Worm (Caenorhabditis elegans) whole organism, L1 larva: ENCODE data around the gene srw-44.

ENCODE experiments used
- ceh-82 ChIP-seq, 3 experiments: fragments of 150-350 bp in 1 of 3; sonication (generic microtip) in 2 of 3; optimal IDR thresholded peaks; 2 replicates each; lab custom pipeline; 2014 to 2017; ENCODE audit warnings: missing biosample characterization in 3 of 3, missing genetic modification characterization in 3 of 3
- ets-5 ChIP-seq: fragments of 200-800 bp; sonication (Bioruptor generic); IDR thresholded peaks from 2 replicates; pipeline ENCODE4 v1.3.6; 2022; ENCODE audit warnings: missing genetic modification characterization, missing compliant biosample characterization
- fkh-10 ChIP-seq: sonication (generic microtip); optimal IDR thresholded peaks from 2 replicates; lab custom pipeline; 2017; ENCODE audit warnings: missing biosample characterization, missing genetic modification reagents, missing genetic modification characterization
- grh-1 ChIP-seq: fragments of 200-800 bp; sonication (Bioruptor generic); IDR thresholded peaks from 2 replicates; pipeline ENCODE4 v1.3.6; 2022; ENCODE audit warnings: missing genetic modification reagents, missing genetic modification characterization, missing compliant biosample characterization
- irx-1 ChIP-seq: sonication (generic microtip); optimal IDR thresholded peaks from 2 replicates; lab custom pipeline; 2016; ENCODE audit warnings: missing genetic modification characterization, missing compliant biosample characterization
- nhr-11 ChIP-seq: fragments of 150-350 bp; optimal IDR thresholded peaks from 2 replicates; lab custom pipeline; 2014; ENCODE audit warnings: missing biosample characterization, missing genetic modification characterization
- nhr-20 ChIP-seq: sonication (generic microtip); optimal IDR thresholded peaks from 2 replicates; lab custom pipeline; 2016; ENCODE audit warnings: mild to moderate bottlenecking, missing genetic modification characterization, missing compliant biosample characterization
- nhr-237 ChIP-seq: fragments of 150-350 bp; optimal IDR thresholded peaks from 2 replicates; lab custom pipeline; 2014; ENCODE audit warnings: missing biosample characterization, missing genetic modification characterization
- nhr-77 ChIP-seq: fragments of 150-350 bp; optimal IDR thresholded peaks from 2 replicates; lab custom pipeline; 2014; ENCODE audit warnings: missing biosample characterization, missing genetic modification characterization
- unc-130 ChIP-seq: fragments of 150-350 bp; optimal IDR thresholded peaks from 2 replicates; lab custom pipeline; 2017; ENCODE audit warnings: missing biosample characterization, missing genetic modification characterization, inconsistent platforms
- ztf-11 ChIP-seq, 2 experiments: sonication (generic microtip); optimal IDR thresholded peaks; 2 replicates each; lab custom pipeline; 2016 to 2017; ENCODE audit warnings: missing genetic modification characterization in 2 of 2, missing biosample characterization in 1 of 2, missing compliant biosample characterization in 1 of 2

- no peak for TF ChIP-seq nhr-11 (tag; lab: Kevin White, UChicago)
- no peak for TF ChIP-seq fkh-10 (GFP tag; lab: Kevin White, UChicago)
- TF ChIP-seq irx-1, result no peak
- no peak for TF ChIP-seq ztf-11 (tag; optimal IDR thresholded peaks at IDR 0.05; lab: Kevin White, UChicago)
- no peak for TF ChIP-seq ets-5 (GFP tag; lab: Robert Waterston, UW)
- no peak for TF ChIP-seq nhr-237 (tag; lab: Kevin White, UChicago)
- TF ChIP-seq ceh-82 (tag; optimal IDR thresholded peaks at IDR 0.05; lab: Kevin White, UChicago), result no peak
- TF ChIP-seq nhr-20 (tag; lab: Kevin White, UChicago), result no peak
- TF ChIP-seq grh-1 (GFP tag; lab: Robert Waterston, UW), result no peak
- no peak for TF ChIP-seq unc-130 (tag; lab: Kevin White, UChicago)
- TF ChIP-seq nhr-77, result no peak
Observed at ce11 chrV:16692988-16693387, 12.9 kb downstream of the srw-44 start.
